Fruit fly (Drosophila melanogaster) whole organism, prepupa: ENCODE data around the gene CG8420.
A peak's percentile ranks its signal among the peaks of the same experiment; 100 is the strongest.

ENCODE experiments used
- Blimp-1 ChIP-seq: fragments of 200-800 bp; sonication (Bioruptor generic); optimal IDR thresholded peaks from 3 replicates; lab custom pipeline; 2017; ENCODE audit warnings: missing biosample characterization, missing genetic modification characterization, mild to moderate bottlenecking, moderate library complexity, missing genetic modification reagents
- CG10669 ChIP-seq: fragments of 200-800 bp; sonication (Bioruptor generic); optimal IDR thresholded peaks from 3 replicates; lab custom pipeline; 2018; ENCODE audit warnings: missing biosample characterization, mild to moderate bottlenecking, missing genetic modification characterization, moderate library complexity
- CG11294 ChIP-seq: fragments of 200-800 bp; sonication (Bioruptor generic); IDR thresholded peaks from 2 replicates; pipeline ENCODE4 v1.3.6; 2022; ENCODE audit warnings: missing biosample characterization, missing genetic modification characterization
- CG11762 ChIP-seq: fragments of 200-800 bp; sonication (Bioruptor generic); optimal IDR thresholded peaks from 3 replicates; lab custom pipeline; 2016; ENCODE audit warnings: missing biosample characterization, missing genetic modification characterization; ENCODE audit not compliant: insufficient read depth
- CG11902 ChIP-seq: fragments of 200-800 bp; sonication (Bioruptor generic); optimal IDR thresholded peaks from 3 replicates; lab custom pipeline; 2016; ENCODE audit warnings: missing biosample characterization, missing genetic modification characterization
- CG15336 ChIP-seq: fragments of 200-800 bp; sonication (Bioruptor generic); IDR thresholded peaks from 2 replicates; pipeline ENCODE4 v1.3.6; 2022; ENCODE audit warnings: missing biosample characterization, missing genetic modification characterization
- CG1621 ChIP-seq: fragments of 200-800 bp; sonication (Bioruptor generic); optimal IDR thresholded peaks from 3 replicates; lab custom pipeline; 2018; ENCODE audit warnings: missing biosample characterization, mild to moderate bottlenecking, missing genetic modification characterization
- CG16779 ChIP-seq: fragments of 200-800 bp; sonication (Bioruptor generic); optimal IDR thresholded peaks from 3 replicates; lab custom pipeline; 2017; ENCODE audit warnings: missing biosample characterization, mild to moderate bottlenecking, missing genetic modification characterization
- CG3032 ChIP-seq: fragments of 200-800 bp; optimal IDR thresholded peaks from 2 replicates; lab custom pipeline; 2019; ENCODE audit warnings: missing biosample characterization, mild to moderate bottlenecking, missing genetic modification characterization, moderate library complexity
- CG31627 ChIP-seq: fragments of 200-800 bp; sonication (Bioruptor generic); optimal IDR thresholded peaks from 3 replicates; lab custom pipeline; 2016; ENCODE audit warnings: missing biosample characterization, missing genetic modification characterization
- CG34406 ChIP-seq: fragments of 200-800 bp; sonication (Bioruptor generic); optimal IDR thresholded peaks from 3 replicates; lab custom pipeline; 2016; ENCODE audit warnings: missing biosample characterization, missing genetic modification characterization
- CG3919 ChIP-seq: fragments of 200-800 bp; sonication (Bioruptor generic); optimal IDR thresholded peaks from 3 replicates; lab custom pipeline; 2016; ENCODE audit warnings: missing biosample characterization, missing genetic modification characterization
- CG4318 ChIP-seq: fragments of 200-800 bp; sonication (Bioruptor generic); optimal IDR thresholded peaks from 3 replicates; lab custom pipeline; 2017; ENCODE audit warnings: missing biosample characterization, mild to moderate bottlenecking, missing genetic modification characterization
- CG6163 ChIP-seq: fragments of 200-800 bp; sonication (Bioruptor generic); IDR thresholded peaks from 3 replicates; pipeline ENCODE4 v1.3.6; 2022; ENCODE audit warnings: missing biosample characterization, missing genetic modification characterization
- CG6792 ChIP-seq: fragments of 200-800 bp; sonication (Bioruptor generic); optimal IDR thresholded peaks from 3 replicates; lab custom pipeline; 2016; ENCODE audit warnings: missing biosample characterization, missing genetic modification characterization
- CG6854 ChIP-seq: fragments of 200-800 bp; sonication (Bioruptor generic); optimal IDR thresholded peaks from 2 replicates; lab custom pipeline; 2017; ENCODE audit warnings: missing biosample characterization, mild to moderate bottlenecking, missing genetic modification characterization
- CG7368 ChIP-seq: fragments of 200-800 bp; sonication (Bioruptor generic); optimal IDR thresholded peaks from 3 replicates; lab custom pipeline; 2016; ENCODE audit warnings: missing biosample characterization, missing genetic modification characterization
- CG8119 ChIP-seq: fragments of 200-800 bp; sonication (Bioruptor generic); IDR thresholded peaks from 3 replicates; pipeline ENCODE4 v1.3.6; 2022; ENCODE audit warnings: missing biosample characterization, missing genetic modification characterization
- CG9139 ChIP-seq: fragments of 200-800 bp; sonication (Bioruptor generic); optimal IDR thresholded peaks from 3 replicates; lab custom pipeline; 2017; ENCODE audit warnings: missing biosample characterization, mild to moderate bottlenecking, missing genetic modification characterization
- Eip78C ChIP-seq: fragments of 200-800 bp; sonication (Bioruptor generic); peaks from one replicate; lab custom pipeline; 2016; ENCODE audit warnings: missing biosample characterization, missing genetic modification characterization
- Eip93F ChIP-seq: fragments of 200-800 bp; sonication (Bioruptor generic); optimal IDR thresholded peaks from 2 replicates; lab custom pipeline; 2016; ENCODE audit warnings: missing biosample characterization, mild to moderate bottlenecking, missing genetic modification characterization
- Ets21C ChIP-seq: fragments of 200-800 bp; sonication (Bioruptor generic); optimal IDR thresholded peaks from 3 replicates; lab custom pipeline; 2016; ENCODE audit warnings: missing biosample characterization, missing genetic modification characterization
- Lpt ChIP-seq: fragments of 200-800 bp; sonication (Bioruptor generic); optimal IDR thresholded peaks from 3 replicates; lab custom pipeline; 2016; ENCODE audit warnings: missing biosample characterization, missing genetic modification characterization
- OdsH ChIP-seq: fragments of 200-800 bp; sonication (Bioruptor generic); optimal IDR thresholded peaks from 3 replicates; lab custom pipeline; 2016; ENCODE audit warnings: missing biosample characterization, missing genetic modification characterization
- Sox14 ChIP-seq: fragments of 200-800 bp; sonication (Bioruptor generic); optimal IDR thresholded peaks from 3 replicates; lab custom pipeline; 2016; ENCODE audit warnings: missing biosample characterization, missing genetic modification characterization
- acj6 ChIP-seq: fragments of 200-800 bp; sonication (Bioruptor generic); optimal IDR thresholded peaks from 3 replicates; lab custom pipeline; 2016; ENCODE audit warnings: missing biosample characterization, missing genetic modification characterization
- cyc ChIP-seq: fragments of 200-800 bp; sonication (Bioruptor generic); optimal IDR thresholded peaks from 3 replicates; lab custom pipeline; 2016; ENCODE audit warnings: missing biosample characterization, missing genetic modification characterization
- dsx ChIP-seq: fragments of 200-800 bp; optimal IDR thresholded peaks from 3 replicates; lab custom pipeline; 2019; ENCODE audit warnings: missing biosample characterization, mild to moderate bottlenecking, missing genetic modification characterization, moderate library complexity; ENCODE audit not compliant: poor library complexity, severe bottlenecking
- eg ChIP-seq: fragments of 200-800 bp; sonication (Bioruptor generic); IDR thresholded peaks from 3 replicates; pipeline ENCODE4 v1.3.6; 2022; ENCODE audit warnings: missing biosample characterization, missing genetic modification characterization
- esn ChIP-seq: fragments of 200-800 bp; sonication (Bioruptor generic); optimal IDR thresholded peaks from 2 replicates; lab custom pipeline; 2016; ENCODE audit warnings: missing biosample characterization, mild to moderate bottlenecking, missing genetic modification characterization, moderate library complexity
- fd59A ChIP-seq: fragments of 200-800 bp; sonication (Bioruptor generic); optimal IDR thresholded peaks from 2 replicates; lab custom pipeline; 2017; ENCODE audit warnings: missing biosample characterization, mild to moderate bottlenecking, missing genetic modification characterization, missing genetic modification reagents
- fkh ChIP-seq: fragments of 200-800 bp; sonication (Bioruptor generic); optimal IDR thresholded peaks from 3 replicates; lab custom pipeline; 2017; ENCODE audit warnings: missing biosample characterization, mild to moderate bottlenecking, missing genetic modification characterization, moderate library complexity
- lz ChIP-seq: fragments of 200-800 bp; sonication (Bioruptor generic); optimal IDR thresholded peaks from 3 replicates; lab custom pipeline; 2016; ENCODE audit warnings: missing biosample characterization, missing genetic modification characterization
- net ChIP-seq: fragments of 200-800 bp; sonication (Bioruptor generic); optimal IDR thresholded peaks from 3 replicates; lab custom pipeline; 2016; ENCODE audit warnings: missing biosample characterization, missing genetic modification characterization
- spab ChIP-seq: fragments of 200-800 bp; sonication (Bioruptor generic); optimal IDR thresholded peaks from 2 replicates; lab custom pipeline; 2017; ENCODE audit warnings: missing biosample characterization, mild to moderate bottlenecking, missing genetic modification characterization, missing genetic modification reagents
- ss ChIP-seq, 2 experiments: fragments of 200-800 bp; sonication (Bioruptor generic); optimal IDR thresholded peaks; 2 replicates in 1 of 2; 3 replicates in 1 of 2; lab custom pipeline; 2017 to 2018; ENCODE audit warnings: mild to moderate bottlenecking in 2 of 2, missing biosample characterization in 2 of 2, missing genetic modification characterization in 2 of 2, moderate library complexity in 1 of 2
- svp ChIP-seq: fragments of 200-800 bp; sonication (Bioruptor generic); peaks from one replicate; lab custom pipeline; 2016; ENCODE audit warnings: missing biosample characterization, missing genetic modification characterization
- topi ChIP-seq: fragments of 200-800 bp; sonication (Bioruptor generic); optimal IDR thresholded peaks from 3 replicates; lab custom pipeline; 2016; ENCODE audit warnings: missing biosample characterization, missing genetic modification characterization
- vri ChIP-seq: fragments of 200-800 bp; sonication (Bioruptor generic); optimal IDR thresholded peaks from 3 replicates; lab custom pipeline; 2016; ENCODE audit warnings: missing biosample characterization, mild to moderate bottlenecking, missing genetic modification characterization

Gene CG8420

dm6 chr3R:9233763-9234162, 12.7 kb upstream of the CG8420 start:
- TF ChIP-seq Eip78C (GFP tag; lab: Kevin White, UChicago): peak; percentile 43
- no peak for TF ChIP-seq CG16779

dm6 chr3R:9234756-9235255, 11.6 kb upstream of the CG8420 start:
- TF ChIP-seq dsx (GFP tag; lab: Kevin White, UChicago) (peak; percentile 22), Ets21C (no peak), CG11902 (GFP tag; lab: Kevin White, UChicago) (no peak), cyc (no peak), CG9139 (GFP tag; lab: Kevin White, UChicago) (no peak), fkh (GFP tag; lab: Kevin White, UChicago) (peak; percentile 60), lz (GFP tag; lab: Kevin White, UChicago) (no peak), Eip78C (GFP tag; lab: Kevin White, UChicago) (peak; percentile 5), CG16779 (no peak), CG11762 (GFP tag; lab: Kevin White, UChicago) (no peak), CG11294 (no peak), CG8119 (GFP tag; lab: Robert Waterston, UW) (0 out of 3 replicates have a peak, but pooled peaks have one; percentile 22), CG6854 (no peak), CG31627 (no peak), CG6163 (GFP tag; lab: Robert Waterston, UW) (peak; percentile 38; the same call in 1 of the 3 replicates), spab (GFP tag; lab: Kevin White, UChicago) (no peak), svp (GFP tag; lab: Kevin White, UChicago) (peak; percentile 57)

dm6 chr3R:9235455-9236040, 10.9 kb upstream of the CG8420 start:
- TF ChIP-seq svp (GFP tag; lab: Kevin White, UChicago): peak; percentile 70
- TF ChIP-seq Eip78C (GFP tag; lab: Kevin White, UChicago): peak; percentile 34
- peak; percentile 28; the same call in 1 of the 3 replicates for TF ChIP-seq CG6163 (GFP tag; lab: Robert Waterston, UW)

- TF ChIP-seq svp (GFP tag; lab: Kevin White, UChicago): peak; percentile 53
- 0 out of 2 replicates have a peak, but pooled peaks have one; percentile 17 for TF ChIP-seq CG15336 (GFP tag; lab: Robert Waterston, UW)
- TF ChIP-seq CG3919 (GFP tag; lab: Kevin White, UChicago): peak; percentile 4
- no peak for TF ChIP-seq CG7368 (GFP tag; lab: Kevin White, UChicago)
- peak; percentile 23 to 29 for TF ChIP-seq ss (GFP tag; optimal IDR thresholded peaks at IDR 0.05; lab: Kevin White, UChicago)
- peak; percentile 11 for TF ChIP-seq CG9139 (GFP tag; lab: Kevin White, UChicago)
- TF ChIP-seq eg: no peak
- TF ChIP-seq CG8119 (GFP tag; lab: Robert Waterston, UW): no peak
- peak; percentile 81 for TF ChIP-seq CG6163 (GFP tag; lab: Robert Waterston, UW)
- peak; percentile 0 for TF ChIP-seq CG3032 (tag; lab: Kevin White, UChicago)
- TF ChIP-seq CG1621 (tag; lab: Kevin White, UChicago): no peak
- TF ChIP-seq CG6792 (GFP tag; lab: Kevin White, UChicago): no peak
- peak; percentile 29 for TF ChIP-seq Eip78C (GFP tag; lab: Kevin White, UChicago)
Measured at dm6 chr3R:9236070-9236492, 10.4 kb upstream of the CG8420 start.

- peak; percentile 51 for TF ChIP-seq CG6854
- TF ChIP-seq vri: peak; percentile 46
- peak; percentile 37 for TF ChIP-seq dsx (GFP tag; lab: Kevin White, UChicago)
- peak; percentile 53 for TF ChIP-seq Sox14 (GFP tag; lab: Kevin White, UChicago)
- peak; percentile 34 for TF ChIP-seq Lpt
- peak; percentile 39 for TF ChIP-seq topi (GFP tag; lab: Kevin White, UChicago)
- TF ChIP-seq esn: peak; percentile 53
- TF ChIP-seq fd59A: no peak
- TF ChIP-seq acj6 (GFP tag; lab: Kevin White, UChicago): no peak
- TF ChIP-seq CG4318 (GFP tag; lab: Kevin White, UChicago): no peak
- no peak for TF ChIP-seq spab (GFP tag; lab: Kevin White, UChicago)
- TF ChIP-seq CG1621 (tag; lab: Kevin White, UChicago): no peak
- no peak for TF ChIP-seq cyc
- peak; percentile 31 for TF ChIP-seq Eip78C (GFP tag; lab: Kevin White, UChicago)
- peak; percentile 19 for TF ChIP-seq OdsH (GFP tag; lab: Kevin White, UChicago)
- 0 out of 3 replicates have a peak, but pooled peaks have one; percentile 41 for TF ChIP-seq eg
- no peak for TF ChIP-seq Ets21C
- TF ChIP-seq CG11294: no peak
- TF ChIP-seq Eip93F: peak; percentile 28
- no peak for TF ChIP-seq CG10669 (GFP tag; lab: Kevin White, UChicago)
- no peak for TF ChIP-seq CG8119 (GFP tag; lab: Robert Waterston, UW)
- TF ChIP-seq CG34406 (GFP tag; lab: Kevin White, UChicago): peak; percentile 43
- no peak for TF ChIP-seq CG31627
- peak; percentile 25 for TF ChIP-seq net (GFP tag; lab: Kevin White, UChicago)
- TF ChIP-seq Blimp-1 (GFP tag; lab: Kevin White, UChicago): no peak
- TF ChIP-seq CG15336 (GFP tag; lab: Robert Waterston, UW): no peak; the same call in 1 of the 2 replicates
Measured at dm6 chr3R:9236883-9237267, 9.6 kb upstream of the CG8420 start.
